Worm (Caenorhabditis elegans) whole organism, L4/young adult: Measurements from ENCODE around the gene T22B2.5.

Source experiments
- W03F9.2 ChIP-seq: fragments of 150-350 bp; optimal IDR thresholded peaks from 2 replicates; lab custom pipeline; 2014; ENCODE audit warnings: missing biosample characterization, missing genetic modification characterization
- dao-5 ChIP-seq: sonication (generic microtip); optimal IDR thresholded peaks from 2 replicates; lab custom pipeline; 2016; ENCODE audit warnings: missing genotype, missing genetic modification characterization, moderate library complexity, missing compliant biosample characterization

DNA sequence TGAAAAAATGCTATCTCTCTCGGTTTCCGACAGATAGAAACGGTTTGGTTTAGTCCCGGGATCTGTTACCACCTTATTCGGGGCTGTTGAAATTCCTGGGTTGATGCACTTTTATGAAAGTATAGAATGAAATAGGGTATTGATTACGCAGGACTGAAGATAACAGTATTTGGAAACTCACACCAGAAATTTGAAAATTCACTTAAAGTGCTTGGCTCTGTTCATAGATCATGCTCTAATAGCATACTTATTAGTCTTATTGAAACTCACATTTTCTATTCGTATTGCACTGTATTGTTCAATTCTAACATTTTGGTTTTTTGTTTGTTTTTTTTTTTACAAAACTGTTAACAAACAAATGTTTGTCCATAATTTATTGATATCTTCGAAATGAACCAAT lies 45.0 kb downstream of the T22B2.5 start:
- TF ChIP-seq dao-5 (tag; lab: Kevin White, UChicago) (no peak), W03F9.2 (tag; lab: Kevin White, UChicago) (no peak)
